Fruit fly (Drosophila melanogaster) whole organism, embryonic: ENCODE data around the gene Nprl3.

Experiments
- Abd-B ChIP-seq: fragments of 200-800 bp; sonication (Bioruptor generic); optimal IDR thresholded peaks from 2 replicates; lab custom pipeline; 2018; ENCODE audit warnings: missing biosample characterization, mild to moderate bottlenecking, missing genetic modification characterization, moderate library complexity
- Adf1 ChIP-seq: fragments of 200-800 bp; sonication (Bioruptor generic); IDR thresholded peaks from 2 replicates; pipeline ENCODE4 v1.3.6; 2022; ENCODE audit warnings: missing biosample characterization, missing genetic modification characterization
- Blimp-1 ChIP-seq: fragments of 200-800 bp; sonication (Bioruptor generic); optimal IDR thresholded peaks from 3 replicates; lab custom pipeline; 2018; ENCODE audit warnings: missing biosample characterization, missing genetic modification characterization, mild to moderate bottlenecking, moderate library complexity, missing genetic modification reagents
- CG1024 ChIP-seq: fragments of 200-800 bp; sonication (Bioruptor generic); IDR thresholded peaks from 2 replicates; pipeline ENCODE4 v1.3.6; 2022; ENCODE audit warnings: missing biosample characterization, missing genetic modification characterization
- CG12391 ChIP-seq: fragments of 200-800 bp; sonication (Bioruptor generic); optimal IDR thresholded peaks from 3 replicates; lab custom pipeline; 2018; ENCODE audit warnings: missing biosample characterization, mild to moderate bottlenecking, missing genetic modification characterization, moderate library complexity
- CG13894 ChIP-seq: fragments of 200-800 bp; sonication (Bioruptor generic); optimal IDR thresholded peaks from 3 replicates; lab custom pipeline; 2018; ENCODE audit warnings: missing biosample characterization, mild to moderate bottlenecking, missing genetic modification characterization, moderate library complexity
- CG15514 ChIP-seq: fragments of 200-800 bp; sonication (Bioruptor generic); optimal IDR thresholded peaks from 3 replicates; lab custom pipeline; 2017; ENCODE audit warnings: missing biosample characterization, missing genetic modification characterization, mild to moderate bottlenecking, moderate library complexity, missing genetic modification reagents
- CG16863 ChIP-seq: fragments of 200-800 bp; sonication (Bioruptor generic); optimal IDR thresholded peaks from 3 replicates; lab custom pipeline; 2016; ENCODE audit warnings: missing biosample characterization, missing genetic modification characterization
- CG17568 ChIP-seq: fragments of 200-800 bp; sonication (Bioruptor generic); optimal IDR thresholded peaks from 2 replicates; lab custom pipeline; 2018; ENCODE audit warnings: missing biosample characterization, mild to moderate bottlenecking, missing genetic modification characterization, moderate library complexity
- CG17802 ChIP-seq: fragments of 200-800 bp; sonication (Bioruptor generic); optimal IDR thresholded peaks from 2 replicates; lab custom pipeline; 2018; ENCODE audit warnings: missing biosample characterization, mild to moderate bottlenecking, missing genetic modification characterization, moderate library complexity
- CG18011 ChIP-seq: fragments of 200-800 bp; sonication (Bioruptor generic); optimal IDR thresholded peaks from 2 replicates; lab custom pipeline; 2017; ENCODE audit warnings: missing biosample characterization, missing genetic modification characterization, mild to moderate bottlenecking, moderate library complexity, missing genotype
- CG30020 ChIP-seq: fragments of 200-800 bp; optimal IDR thresholded peaks from 2 replicates; lab custom pipeline; 2019; ENCODE audit warnings: missing biosample characterization, mild to moderate bottlenecking, missing genetic modification characterization, moderate library complexity
- CG31224 ChIP-seq: fragments of 200-800 bp; sonication (Bioruptor generic); IDR thresholded peaks from 2 replicates; pipeline ENCODE4 v1.3.6; 2022; ENCODE audit warnings: missing biosample characterization, missing genetic modification characterization
- CG33213 ChIP-seq: fragments of 200-800 bp; sonication (Bioruptor generic); optimal IDR thresholded peaks from 3 replicates; lab custom pipeline; 2016; ENCODE audit warnings: missing biosample characterization, missing genetic modification characterization
- CG4404 ChIP-seq: fragments of 200-800 bp; sonication (Bioruptor generic); IDR thresholded peaks from 2 replicates; pipeline ENCODE4 v1.3.6; 2022; ENCODE audit warnings: missing biosample characterization, missing genetic modification characterization
- CG5180 ChIP-seq: fragments of 200-800 bp; sonication (Bioruptor generic); optimal IDR thresholded peaks from 3 replicates; lab custom pipeline; 2017; ENCODE audit warnings: missing biosample characterization, missing genetic modification characterization, mild to moderate bottlenecking, moderate library complexity, missing genetic modification reagents
- CG6654 ChIP-seq: fragments of 200-800 bp; sonication (Bioruptor generic); optimal IDR thresholded peaks from 2 replicates; lab custom pipeline; 2017; ENCODE audit warnings: missing biosample characterization, mild to moderate bottlenecking, missing genetic modification characterization
- CG6791 ChIP-seq: fragments of 200-800 bp; sonication (Bioruptor generic); IDR thresholded peaks from 3 replicates; pipeline ENCODE4 v1.3.6; 2022; ENCODE audit warnings: missing biosample characterization, missing genetic modification characterization; ENCODE audit not compliant: partially characterized antibody
- CG7556 ChIP-seq: fragments of 200-800 bp; sonication (Bioruptor generic); optimal IDR thresholded peaks from 2 replicates; lab custom pipeline; 2017; ENCODE audit warnings: missing biosample characterization, mild to moderate bottlenecking, missing genetic modification characterization
- CG8281 ChIP-seq: fragments of 200-800 bp; sonication (Bioruptor generic); optimal IDR thresholded peaks from 2 replicates; lab custom pipeline; 2018; ENCODE audit warnings: missing biosample characterization, mild to moderate bottlenecking, missing genetic modification characterization, moderate library complexity
- D ChIP-seq, 2 experiments: fragments of 200-800 bp in 1 of 2; fragments of >200 bp in 1 of 2; sonication (Bioruptor generic) in 1 of 2; optimal IDR thresholded peaks; 2 replicates in 1 of 2; 3 replicates in 1 of 2; lab custom pipeline; 2017; ENCODE audit warnings: mild to moderate bottlenecking in 1 of 2, missing biosample characterization in 1 of 2, missing genetic modification characterization in 1 of 2, missing genetic modification reagents in 1 of 2
- D19A ChIP-seq: fragments of 200-800 bp; optimal IDR thresholded peaks from 3 replicates; lab custom pipeline; 2019; ENCODE audit warnings: missing biosample characterization, mild to moderate bottlenecking, missing genetic modification characterization, moderate library complexity
- Dbx ChIP-seq: fragments of 200-800 bp; sonication (Bioruptor generic); IDR thresholded peaks from 3 replicates; pipeline ENCODE4 v1.3.6; 2022; ENCODE audit warnings: missing biosample characterization, missing genetic modification characterization
- Ets97D ChIP-seq: fragments of 200-800 bp; sonication (Bioruptor generic); optimal IDR thresholded peaks from 3 replicates; lab custom pipeline; 2016; ENCODE audit warnings: missing biosample characterization, missing genetic modification characterization
- Fer3 ChIP-seq: fragments of 200-800 bp; sonication (Bioruptor generic); optimal IDR thresholded peaks from 2 replicates; lab custom pipeline; 2018; ENCODE audit warnings: missing biosample characterization, mild to moderate bottlenecking, missing genetic modification characterization, moderate library complexity
- Hr39 ChIP-seq: fragments of >200 bp; optimal IDR thresholded peaks from 2 replicates; lab custom pipeline; 2017
- Hr78 ChIP-seq, 2 experiments: fragments of 200-800 bp in 1 of 2; fragments of >200 bp in 1 of 2; sonication (Bioruptor generic) in 1 of 2; optimal IDR thresholded peaks; 2 replicates each; lab custom pipeline; 2017 to 2019; ENCODE audit warnings: missing biosample characterization in 2 of 2, missing genetic modification characterization in 2 of 2, mild to moderate bottlenecking in 1 of 2, moderate library complexity in 1 of 2
- Mrtf ChIP-seq: fragments of 200-800 bp; sonication (Bioruptor generic); IDR thresholded peaks from 3 replicates; pipeline ENCODE4 v1.3.6; 2022; ENCODE audit warnings: missing biosample characterization, missing genetic modification characterization
- NC2β ChIP-seq: fragments of 200-800 bp; sonication (Bioruptor generic); optimal IDR thresholded peaks from 2 replicates; lab custom pipeline; 2016; ENCODE audit warnings: missing biosample characterization, missing genetic modification characterization
- Sry-β ChIP-seq: fragments of 200-800 bp; sonication (Bioruptor generic); optimal IDR thresholded peaks from 2 replicates; lab custom pipeline; 2018; ENCODE audit warnings: missing biosample characterization, mild to moderate bottlenecking, missing genetic modification characterization, moderate library complexity
- Stat92E ChIP-seq, 3 experiments: fragments of >200 bp in 2 of 3; fragments of 200-800 bp in 1 of 3; sonication (Bioruptor generic) in 1 of 3; optimal IDR thresholded peaks; 2 replicates each; lab custom pipeline; 2017 to 2019; ENCODE audit warnings: missing biosample characterization in 3 of 3, missing genetic modification characterization in 3 of 3, mild to moderate bottlenecking in 1 of 3, moderate library complexity in 1 of 3
- aop ChIP-seq: fragments of 200-800 bp; sonication (Bioruptor generic); IDR thresholded peaks from 2 replicates; pipeline ENCODE4 v1.3.6; 2022; ENCODE audit warnings: missing biosample characterization, missing genetic modification characterization
- bsh ChIP-seq, 2 experiments: fragments of 200-800 bp; sonication (Bioruptor generic); optimal IDR thresholded peaks; 2 replicates each; lab custom pipeline; 2017 to 2018; ENCODE audit warnings: mild to moderate bottlenecking in 2 of 2, missing biosample characterization in 2 of 2, missing genetic modification characterization in 2 of 2, moderate library complexity in 1 of 2
- cato ChIP-seq: fragments of 200-800 bp; sonication (Bioruptor generic); optimal IDR thresholded peaks from 2 replicates; lab custom pipeline; 2016; ENCODE audit warnings: missing biosample characterization, missing genetic modification characterization, borderline replicate concordance
- chinmo ChIP-seq: fragments of 200-800 bp; sonication (Bioruptor generic); IDR thresholded peaks from 4 replicates; pipeline ENCODE4 v1.3.6; 2022; ENCODE audit warnings: missing biosample characterization, missing genetic modification characterization; ENCODE audit not compliant: partially characterized antibody
- dimm ChIP-seq: fragments of 200-800 bp; sonication (Bioruptor generic); IDR thresholded peaks from 2 replicates; pipeline ENCODE4 v1.3.6; 2022; ENCODE audit warnings: missing biosample characterization, missing genetic modification characterization
- gfzf ChIP-seq: fragments of 200-800 bp; sonication (Bioruptor generic); optimal IDR thresholded peaks from 2 replicates; lab custom pipeline; 2016; ENCODE audit warnings: missing biosample characterization, mild to moderate bottlenecking, missing genetic modification characterization, moderate library complexity
- hbn ChIP-seq: fragments of 200-800 bp; sonication (Bioruptor generic); IDR thresholded peaks from 2 replicates; pipeline ENCODE4 v1.3.6; 2022; ENCODE audit warnings: missing biosample characterization, missing genetic modification characterization; ENCODE audit not compliant: partially characterized antibody
- jigr1 ChIP-seq: fragments of 200-800 bp; sonication (Bioruptor generic); IDR thresholded peaks from 3 replicates; pipeline ENCODE4 v1.3.6; 2022; ENCODE audit warnings: missing biosample characterization, missing genetic modification characterization
- ken ChIP-seq: fragments of 200-800 bp; sonication (Bioruptor generic); IDR thresholded peaks from 3 replicates; pipeline ENCODE4 v1.3.6; 2022; ENCODE audit warnings: missing biosample characterization, missing genetic modification characterization
- lmd ChIP-seq: fragments of 200-800 bp; sonication (Bioruptor generic); IDR thresholded peaks from 2 replicates; pipeline ENCODE4 v1.3.6; 2022; ENCODE audit warnings: missing biosample characterization, missing genetic modification characterization
- lov ChIP-seq, 2 experiments: fragments of 200-800 bp in 1 of 2; fragments of >200 bp in 1 of 2; sonication (Bioruptor generic) in 1 of 2; IDR thresholded peaks in 1 of 2; optimal IDR thresholded peaks in 1 of 2; 2 replicates in 1 of 2; 3 replicates in 1 of 2; pipeline versions ENCODE4 v1.3.6 to Lab custom; 2017 to 2022; ENCODE audit warnings: missing biosample characterization in 1 of 2, missing genetic modification characterization in 1 of 2
- mam ChIP-seq: fragments of 200-800 bp; sonication (Bioruptor generic); optimal IDR thresholded peaks from 3 replicates; lab custom pipeline; 2016; ENCODE audit warnings: missing biosample characterization, missing genetic modification characterization
- run ChIP-seq: fragments of 200-800 bp; sonication (Bioruptor generic); optimal IDR thresholded peaks from 3 replicates; lab custom pipeline; 2018; ENCODE audit warnings: missing biosample characterization, mild to moderate bottlenecking, missing genetic modification characterization
- stc ChIP-seq: fragments of 200-800 bp; sonication (Bioruptor generic); IDR thresholded peaks from 2 replicates; pipeline ENCODE4 v1.3.6; 2022; ENCODE audit warnings: missing biosample characterization, missing genetic modification characterization
- stwl ChIP-seq: fragments of 200-800 bp; sonication (Bioruptor generic); optimal IDR thresholded peaks from 3 replicates; lab custom pipeline; 2018; ENCODE audit warnings: missing biosample characterization, mild to moderate bottlenecking, missing genetic modification characterization, moderate library complexity

The Nprl3 gene

dm6 chr3L:13964635-13965501, 36.8 kb downstream of the Nprl3 start, which contains the start of the genes Meics, Nxf3 and ssp2 (continued):
- 0 out of 3 replicates have a peak, but pooled peaks have one; percentile 21 for TF ChIP-seq Dbx (GFP tag; lab: Robert Waterston, UW)
- no peak for TF ChIP-seq CG1024 (GFP tag; lab: Robert Waterston, UW)
- TF ChIP-seq stwl (tag; lab: Kevin White, UChicago) = peak; percentile 48
- peak; percentile 33 for TF ChIP-seq Abd-B (GFP tag; lab: Kevin White, UChicago)
- no peak for TF ChIP-seq dimm (GFP tag; lab: Robert Waterston, UW)
- TF ChIP-seq CG33213 = peak; percentile 3
- no peak for TF ChIP-seq bsh (GFP tag; optimal IDR thresholded peaks at IDR 0.05; lab: Kevin White, UChicago)
- no peak for TF ChIP-seq CG4404 (GFP tag; lab: Robert Waterston, UW)
- TF ChIP-seq Hr39 = no peak
- TF ChIP-seq D (optimal IDR thresholded peaks at IDR 0.05; lab: Kevin White, UChicago) = no peak
- peak; percentile 25 for TF ChIP-seq D (GFP tag; optimal IDR thresholded peaks at IDR 0.05; lab: Kevin White, UChicago)
- no peak for TF ChIP-seq lov (optimal IDR thresholded peaks at IDR 0.05; lab: Kevin White, UChicago)
- TF ChIP-seq lov (GFP tag; IDR thresholded peaks at IDR 0.05; lab: Robert Waterston, UW) = 0 out of 3 replicates have a peak, but pooled peaks have one; percentile 38
- peak; percentile 99 for TF ChIP-seq Blimp-1 (GFP tag; lab: Kevin White, UChicago)
- TF ChIP-seq CG31224 (GFP tag; lab: Robert Waterston, UW) = no peak; the same call in 1 of the 2 replicates
- no peak for TF ChIP-seq CG17802 (tag; lab: Kevin White, UChicago)
- no peak for TF ChIP-seq cato (GFP tag; lab: Kevin White, UChicago)
- no peak for TF ChIP-seq jigr1 (GFP tag; lab: Robert Waterston, UW)
- 0 out of 2 replicates have a peak, but pooled peaks have one; percentile 55 for TF ChIP-seq hbn (GFP tag; lab: Robert Waterston, UW)
- TF ChIP-seq CG16863 = peak; percentile 16
- peak; percentile 27; the same call in 1 of the 2 replicates for TF ChIP-seq stc (GFP tag; lab: Robert Waterston, UW)
- TF ChIP-seq Hr78 (GFP tag; optimal IDR thresholded peaks at IDR 0.05; lab: Kevin White, UChicago) = peak in 1 of 2 experiments; percentile 46
- TF ChIP-seq CG18011 (GFP tag; lab: Kevin White, UChicago) = no peak
- no peak for TF ChIP-seq run (tag; lab: Kevin White, UChicago)
- no peak for TF ChIP-seq Mrtf (GFP tag; lab: Robert Waterston, UW)
- TF ChIP-seq lmd = no peak
- no peak for TF ChIP-seq D19A (tag; lab: Kevin White, UChicago)
- TF ChIP-seq Fer3 (tag; lab: Kevin White, UChicago) = no peak
- no peak for TF ChIP-seq NC2β (GFP tag; lab: Kevin White, UChicago)
- TF ChIP-seq CG8281 = no peak
- TF ChIP-seq aop = no peak
- TF ChIP-seq CG12391 (tag; lab: Kevin White, UChicago) = peak; percentile 58
- TF ChIP-seq CG6654 (GFP tag; lab: Kevin White, UChicago) = no peak
- no peak for TF ChIP-seq CG17568 (GFP tag; lab: Kevin White, UChicago)
- peak; percentile 7 for TF ChIP-seq CG7556 (GFP tag; lab: Kevin White, UChicago)
- peak; percentile 79 for TF ChIP-seq Sry-β
- no peak for TF ChIP-seq CG15514
- TF ChIP-seq Ets97D (GFP tag; lab: Kevin White, UChicago) = peak; percentile 40
- TF ChIP-seq Stat92E (GFP tag; optimal IDR thresholded peaks at IDR 0.05; lab: Kevin White, UChicago) = no peak
- TF ChIP-seq ken (GFP tag; lab: Robert Waterston, UW) = peak; percentile 60; the same call in 2 of the 3 replicates
- TF ChIP-seq CG5180 (GFP tag; lab: Kevin White, UChicago) = no peak
- TF ChIP-seq gfzf (GFP tag; lab: Kevin White, UChicago) = peak; percentile 41
- TF ChIP-seq CG6791 (GFP tag; lab: Robert Waterston, UW) = peak; percentile 68
- TF ChIP-seq CG13894 (tag; lab: Kevin White, UChicago) = no peak
- TF ChIP-seq mam (GFP tag; lab: Kevin White, UChicago) = peak; percentile 55
- peak; percentile 51 for TF ChIP-seq CG30020
- no peak for TF ChIP-seq Adf1 (GFP tag; lab: Robert Waterston, UW)
- 0 out of 4 replicates have a peak, but pooled peaks have one; percentile 2 for TF ChIP-seq chinmo (GFP tag; lab: Robert Waterston, UW)
